Worm (Caenorhabditis elegans) whole organism, L1 larva: Measurements from ENCODE around the gene F13H8.3.

Experiments
- C04F5.9 ChIP-seq: sonication (generic microtip); optimal IDR thresholded peaks from 2 replicates; lab custom pipeline; 2016; ENCODE audit warnings: missing genetic modification characterization, missing compliant biosample characterization
- C34B4.2 ChIP-seq: sonication (generic microtip); optimal IDR thresholded peaks from 2 replicates; lab custom pipeline; 2017; ENCODE audit warnings: mild to moderate bottlenecking, missing genetic modification characterization, missing compliant biosample characterization
- F16B12.6 ChIP-seq: fragments of 150-350 bp; optimal IDR thresholded peaks from 2 replicates; lab custom pipeline; 2014; ENCODE audit warnings: missing biosample characterization, missing genetic modification characterization
- aha-1 ChIP-seq: fragments of 150-350 bp; optimal IDR thresholded peaks from 2 replicates; lab custom pipeline; 2014; ENCODE audit warnings: missing biosample characterization, missing genetic modification characterization
- alr-1 ChIP-seq: fragments of 200-800 bp; sonication (Bioruptor generic); optimal IDR thresholded peaks from 2 replicates; lab custom pipeline; 2018; ENCODE audit warnings: borderline replicate concordance, mild to moderate bottlenecking, missing genetic modification characterization, missing compliant biosample characterization
- ama-1 ChIP-seq: fragments of 150-350 bp; optimal IDR thresholded peaks from 2 replicates; lab custom pipeline; 2014
- blmp-1 ChIP-seq: fragments of 150-350 bp; optimal IDR thresholded peaks from 2 replicates; lab custom pipeline; 2014; ENCODE audit warnings: missing biosample characterization, missing genetic modification characterization
- ceh-82 ChIP-seq, 3 experiments: fragments of 150-350 bp in 1 of 3; sonication (generic microtip) in 2 of 3; optimal IDR thresholded peaks; 2 replicates each; lab custom pipeline; 2014 to 2017; ENCODE audit warnings: missing biosample characterization in 3 of 3, missing genetic modification characterization in 3 of 3
- ceh-88 ChIP-seq: fragments of 200-800 bp; sonication (Bioruptor generic); IDR thresholded peaks from 2 replicates; pipeline ENCODE4 v1.3.6; 2022; ENCODE audit warnings: missing genetic modification characterization, missing compliant biosample characterization
- ceh-90 ChIP-seq: sonication (generic microtip); optimal IDR thresholded peaks from 2 replicates; lab custom pipeline; 2016; ENCODE audit warnings: missing genetic modification characterization, missing compliant biosample characterization
- ces-1 ChIP-seq: fragments of 150-350 bp; optimal IDR thresholded peaks from 2 replicates; lab custom pipeline; 2014; ENCODE audit warnings: missing biosample characterization, missing genetic modification reagents, missing genetic modification characterization
- efl-1 ChIP-seq, 4 experiments: fragments of 150-350 bp; optimal IDR thresholded peaks in 3 of 4; peaks in 1 of 4; 1 replicate in 1 of 4; 2 replicates in 3 of 4; lab custom pipeline; 2014; ENCODE audit warnings: missing biosample characterization in 2 of 4, missing genetic modification characterization in 2 of 4, missing genetic modification reagents in 2 of 4
- efl-3 ChIP-seq: fragments of 200-800 bp; sonication (Bioruptor generic); optimal IDR thresholded peaks from 2 replicates; lab custom pipeline; 2018; ENCODE audit warnings: mild to moderate bottlenecking, missing genetic modification characterization, missing compliant biosample characterization
- egl-13 ChIP-seq: sonication (generic microtip); optimal IDR thresholded peaks from 2 replicates; lab custom pipeline; 2016; ENCODE audit warnings: missing genotype, missing genetic modification reagents, missing genetic modification characterization, missing compliant biosample characterization
- elt-3 ChIP-seq, 6 experiments: fragments of 150-350 bp in 1 of 6; sonication (generic microtip); optimal IDR thresholded peaks; 2 replicates each; lab custom pipeline; 2017 to 2018; ENCODE audit warnings: missing biosample characterization in 6 of 6, missing genetic modification characterization in 6 of 6, inconsistent platforms in 1 of 6
- ets-5 ChIP-seq: fragments of 200-800 bp; sonication (Bioruptor generic); IDR thresholded peaks from 2 replicates; pipeline ENCODE4 v1.3.6; 2022; ENCODE audit warnings: missing genetic modification characterization, missing compliant biosample characterization
- fkh-10 ChIP-seq: sonication (generic microtip); optimal IDR thresholded peaks from 2 replicates; lab custom pipeline; 2017; ENCODE audit warnings: missing biosample characterization, missing genetic modification reagents, missing genetic modification characterization
- fos-1 ChIP-seq: fragments of 150-350 bp; optimal IDR thresholded peaks from 2 replicates; lab custom pipeline; 2014; ENCODE audit warnings: missing biosample characterization, missing genetic modification characterization
- grh-1 ChIP-seq: fragments of 200-800 bp; sonication (Bioruptor generic); IDR thresholded peaks from 2 replicates; pipeline ENCODE4 v1.3.6; 2022; ENCODE audit warnings: missing genetic modification reagents, missing genetic modification characterization, missing compliant biosample characterization
- hlh-17 ChIP-seq: fragments of 200-800 bp; sonication (Bioruptor generic); optimal IDR thresholded peaks from 2 replicates; lab custom pipeline; 2018; ENCODE audit warnings: missing genetic modification characterization, mild to moderate bottlenecking, missing compliant biosample characterization, moderate library complexity, borderline replicate concordance
- hpl-2 ChIP-seq: fragments of 150-350 bp; optimal IDR thresholded peaks from 2 replicates; lab custom pipeline; 2014; ENCODE audit warnings: missing biosample characterization, missing genetic modification reagents, missing genetic modification characterization
- jun-1 ChIP-seq: fragments of 150-350 bp; optimal IDR thresholded peaks from 2 replicates; lab custom pipeline; 2014; ENCODE audit warnings: missing biosample characterization, missing genetic modification reagents, missing genetic modification characterization
- lin-13 ChIP-seq: fragments of 150-350 bp; optimal IDR thresholded peaks from 2 replicates; lab custom pipeline; 2014; ENCODE audit warnings: missing biosample characterization, missing genetic modification reagents, missing genetic modification characterization
- lin-35 ChIP-seq, 2 experiments: fragments of 150-350 bp; optimal IDR thresholded peaks; 2 replicates each; lab custom pipeline; 2014; ENCODE audit warnings: missing biosample characterization in 2 of 2, missing genetic modification characterization in 2 of 2, missing genetic modification reagents in 2 of 2
- lin-39 ChIP-seq: fragments of 150-350 bp; optimal IDR thresholded peaks from 2 replicates; lab custom pipeline; 2014; ENCODE audit warnings: missing biosample characterization, missing genetic modification reagents, missing genetic modification characterization
- lsy-2 ChIP-seq, 2 experiments: fragments of 150-350 bp; optimal IDR thresholded peaks; 2 replicates each; lab custom pipeline; 2014; ENCODE audit warnings: missing biosample characterization in 2 of 2, missing genetic modification characterization in 2 of 2
- mab-9 ChIP-seq: fragments of 200-800 bp; sonication (Bioruptor generic); IDR thresholded peaks from 2 replicates; pipeline ENCODE4 v1.3.6; 2022; ENCODE audit warnings: missing genetic modification reagents, missing genetic modification characterization, missing compliant biosample characterization
- mdl-1 ChIP-seq, 2 experiments: fragments of 150-350 bp; optimal IDR thresholded peaks; 2 replicates each; lab custom pipeline; 2014 to 2017; ENCODE audit warnings: missing biosample characterization in 2 of 2, missing genetic modification characterization in 2 of 2, inconsistent platforms in 1 of 2
- mep-1 ChIP-seq: fragments of 150-350 bp; optimal IDR thresholded peaks from 2 replicates; lab custom pipeline; 2014; ENCODE audit warnings: missing biosample characterization, missing genetic modification characterization
- nhr-11 ChIP-seq: fragments of 150-350 bp; optimal IDR thresholded peaks from 2 replicates; lab custom pipeline; 2014; ENCODE audit warnings: missing biosample characterization, missing genetic modification characterization
- nhr-12 ChIP-seq: sonication (generic microtip); optimal IDR thresholded peaks from 2 replicates; lab custom pipeline; 2017; ENCODE audit warnings: missing biosample characterization, missing genetic modification characterization
- nhr-19 ChIP-seq: fragments of 200-800 bp; sonication (Bioruptor generic); conservative IDR thresholded peaks from 2 replicates; pipeline ENCODE4 v1.3.6; 2022; ENCODE audit warnings: missing genetic modification characterization, missing compliant biosample characterization
- nhr-20 ChIP-seq: sonication (generic microtip); optimal IDR thresholded peaks from 2 replicates; lab custom pipeline; 2016; ENCODE audit warnings: mild to moderate bottlenecking, missing genetic modification characterization, missing compliant biosample characterization
- nhr-237 ChIP-seq: fragments of 150-350 bp; optimal IDR thresholded peaks from 2 replicates; lab custom pipeline; 2014; ENCODE audit warnings: missing biosample characterization, missing genetic modification characterization
- nhr-71 ChIP-seq: sonication (generic microtip); optimal IDR thresholded peaks from 2 replicates; lab custom pipeline; 2016; ENCODE audit warnings: mild to moderate bottlenecking, missing genetic modification characterization, moderate library complexity, missing compliant biosample characterization
- nhr-77 ChIP-seq: fragments of 150-350 bp; optimal IDR thresholded peaks from 2 replicates; lab custom pipeline; 2014; ENCODE audit warnings: missing biosample characterization, missing genetic modification characterization
- nhr-84 ChIP-seq: sonication (generic microtip); optimal IDR thresholded peaks from 2 replicates; lab custom pipeline; 2017; ENCODE audit warnings: missing biosample characterization, missing genetic modification characterization
- nhr-85 ChIP-seq: sonication (generic microtip); peaks from one replicate; lab custom pipeline; 2016; ENCODE audit warnings: missing genetic modification characterization, inconsistent platforms, missing compliant biosample characterization
- pax-3 ChIP-seq: fragments of 200-800 bp; sonication (Bioruptor generic); optimal IDR thresholded peaks from 2 replicates; lab custom pipeline; 2018; ENCODE audit warnings: mild to moderate bottlenecking, missing genetic modification characterization, moderate library complexity, missing compliant biosample characterization
- pqm-1 ChIP-seq: sonication (generic microtip); optimal IDR thresholded peaks from 3 replicates; lab custom pipeline; 2017; ENCODE audit warnings: missing biosample characterization, missing genetic modification characterization
- rnt-1 ChIP-seq: sonication (generic microtip); optimal IDR thresholded peaks from 2 replicates; lab custom pipeline; 2016; ENCODE audit warnings: mild to moderate bottlenecking, missing genetic modification characterization, moderate library complexity, missing compliant biosample characterization
- skn-1 ChIP-seq: fragments of 150-350 bp; optimal IDR thresholded peaks from 2 replicates; lab custom pipeline; 2014; ENCODE audit warnings: missing biosample characterization, missing genetic modification characterization
- sox-4 ChIP-seq: sonication (generic microtip); optimal IDR thresholded peaks from 2 replicates; lab custom pipeline; 2016; ENCODE audit warnings: missing genetic modification characterization, missing compliant biosample characterization
- sptf-1 ChIP-seq: fragments of 150-350 bp; optimal IDR thresholded peaks from 2 replicates; lab custom pipeline; 2014; ENCODE audit warnings: missing biosample characterization, missing genetic modification characterization
- tbx-2 ChIP-seq: sonication (generic microtip); optimal IDR thresholded peaks from 2 replicates; lab custom pipeline; 2016; ENCODE audit warnings: missing genetic modification characterization, missing compliant biosample characterization
- tlp-1 ChIP-seq: fragments of 150-350 bp; optimal IDR thresholded peaks from 2 replicates; lab custom pipeline; 2014; ENCODE audit warnings: missing biosample characterization, missing genetic modification characterization
- unc-62 ChIP-seq: fragments of 150-350 bp; optimal IDR thresholded peaks from 2 replicates; lab custom pipeline; 2014; ENCODE audit warnings: missing biosample characterization, missing genetic modification reagents, missing genetic modification characterization
- unc-86 ChIP-seq: sonication (generic microtip); optimal IDR thresholded peaks from 2 replicates; lab custom pipeline; 2016; ENCODE audit warnings: missing genetic modification characterization, missing compliant biosample characterization
- unc-98 ChIP-seq: fragments of 200-800 bp; sonication (Bioruptor generic); IDR thresholded peaks from 2 replicates; pipeline ENCODE4 v1.3.6; 2022; ENCODE audit warnings: missing genetic modification characterization, missing compliant biosample characterization
- xbp-1 ChIP-seq: sonication (generic microtip); optimal IDR thresholded peaks from 2 replicates; lab custom pipeline; 2016; ENCODE audit warnings: missing genetic modification characterization, missing compliant biosample characterization
- zag-1 ChIP-seq: fragments of 150-350 bp; optimal IDR thresholded peaks from 2 replicates; lab custom pipeline; 2014; ENCODE audit warnings: missing biosample characterization, missing genetic modification characterization
- ztf-11 ChIP-seq, 2 experiments: sonication (generic microtip); optimal IDR thresholded peaks; 2 replicates each; lab custom pipeline; 2016 to 2017; ENCODE audit warnings: missing genetic modification characterization in 2 of 2, missing biosample characterization in 1 of 2, missing compliant biosample characterization in 1 of 2
- ztf-4 ChIP-seq: fragments of 150-350 bp; optimal IDR thresholded peaks from 2 replicates; lab custom pipeline; 2014; ENCODE audit warnings: missing biosample characterization, missing genetic modification characterization

F13H8.3 gene

DNA sequence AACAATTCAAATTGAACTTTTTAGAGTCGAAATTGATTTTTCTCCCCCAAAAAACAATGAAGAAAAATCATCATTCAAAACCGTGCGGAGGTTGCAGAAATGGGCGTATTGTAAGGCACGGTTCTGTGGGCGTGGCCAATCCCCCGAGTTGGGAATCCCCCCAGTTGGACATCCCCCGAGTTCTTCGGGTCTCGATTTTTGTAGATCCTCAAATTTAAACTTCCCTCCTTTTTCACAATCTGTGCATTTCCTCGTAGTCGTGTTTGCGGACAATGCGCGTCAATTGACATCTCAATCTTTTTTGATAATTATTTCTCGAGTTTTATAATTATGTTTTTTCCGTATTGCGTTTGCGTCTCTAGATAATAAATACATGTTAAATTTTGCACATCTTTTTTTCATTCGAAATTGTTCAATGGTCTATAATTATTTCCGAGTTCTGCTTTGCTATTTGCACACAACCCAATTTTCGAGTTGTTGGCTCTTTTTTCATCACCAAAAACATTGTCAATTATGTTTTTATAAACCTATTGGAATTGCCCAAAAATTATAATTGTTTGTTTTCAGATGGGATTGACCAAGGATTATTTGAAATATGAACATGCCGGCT, 6.1 kb downstream of the F13H8.3 start, which contains the start of gene F13H8.2 (continued):
- TF ChIP-seq unc-62 (GFP tag; lab: Kevin White, UChicago) (no peak), ztf-11 (tag; optimal IDR thresholded peaks at IDR 0.05; lab: Kevin White, UChicago) (peak in 1 of 2 experiments; percentile 59), ztf-4 (tag; lab: Kevin White, UChicago) (peak; percentile 47), C34B4.2 (tag; lab: Kevin White, UChicago) (no peak), lsy-2 (tag; optimal IDR thresholded peaks at IDR 0.05; lab: Kevin White, UChicago) (peak; percentile 82 to 90), ceh-88 (peak; percentile 81), nhr-19 (GFP tag; lab: Robert Waterston, UW) (peak; percentile 89), nhr-71 (tag; lab: Kevin White, UChicago) (peak; percentile 90), lin-35 (GFP tag; optimal IDR thresholded peaks at IDR 0.05; lab: Kevin White, UChicago) (peak; percentile 96 to 98), sptf-1 (tag; lab: Kevin White, UChicago) (no peak), aha-1 (no peak), F16B12.6 (peak; percentile 98), ces-1 (GFP tag; lab: Kevin White, UChicago) (no peak), elt-3 (tag; optimal IDR thresholded peaks at IDR 0.05; lab: Kevin White, UChicago) (peak in 2 of 6 experiments; percentile 55), rnt-1 (tag; lab: Kevin White, UChicago) (peak; percentile 88), lin-39 (no peak), sox-4 (peak; percentile 25), nhr-85 (tag; lab: Kevin White, UChicago) (peak; percentile 88), ets-5 (no peak), hpl-2 (no peak), efl-1 (optimal IDR thresholded peaks at IDR 0.05; lab: Kevin White, UChicago) (peak; percentile 97 to 99), efl-1 (GFP tag; optimal IDR thresholded peaks at IDR 0.05 in 1 of 2; lab: Kevin White, UChicago) (peak; percentile 98 to 100), fkh-10 (GFP tag; lab: Kevin White, UChicago) (peak; percentile 20), unc-98 (GFP tag; lab: Robert Waterston, UW) (no peak), mep-1 (tag; lab: Kevin White, UChicago) (peak; percentile 80), xbp-1 (tag; lab: Kevin White, UChicago) (peak; percentile 75), C04F5.9 (tag; lab: Kevin White, UChicago) (peak; percentile 58), nhr-12 (tag; lab: Kevin White, UChicago) (no peak), blmp-1 (peak; percentile 70), ama-1 (lab: Kevin White, UChicago) (peak; percentile 67), mab-9 (GFP tag; lab: Robert Waterston, UW) (peak; percentile 83), nhr-237 (tag; lab: Kevin White, UChicago) (no peak), ceh-82 (tag; optimal IDR thresholded peaks at IDR 0.05; lab: Kevin White, UChicago) (peak; percentile 74 to 78 (median 75)), ceh-90 (no peak), unc-86 (tag; lab: Kevin White, UChicago) (peak; percentile 80), pqm-1 (no peak), alr-1 (tag; lab: Kevin White, UChicago) (no peak), nhr-77 (peak; percentile 62), jun-1 (peak; percentile 57), egl-13 (tag; lab: Kevin White, UChicago) (peak; percentile 81), zag-1 (no peak), pax-3 (tag; lab: Kevin White, UChicago) (peak; percentile 59), nhr-20 (tag; lab: Kevin White, UChicago) (peak; percentile 84), hlh-17 (no peak), skn-1 (tag; lab: Kevin White, UChicago) (peak; percentile 44), grh-1 (GFP tag; lab: Robert Waterston, UW) (peak; percentile 82), nhr-84 (no peak), lin-13 (GFP tag; lab: Kevin White, UChicago) (peak; percentile 56), mdl-1 (tag; optimal IDR thresholded peaks at IDR 0.05; lab: Kevin White, UChicago) (peak in 1 of 2 experiments; percentile 75), tlp-1 (tag; lab: Kevin White, UChicago) (no peak), tbx-2 (tag; lab: Kevin White, UChicago) (peak; percentile 86), efl-3 (GFP tag; lab: Kevin White, UChicago) (no peak), fos-1 (tag; lab: Kevin White, UChicago) (peak; percentile 51), nhr-11 (tag; lab: Kevin White, UChicago) (no peak)
